Worm (Caenorhabditis elegans) whole organism, L2 larva: ENCODE measurements around the gene clec-265.

ENCODE experiments used
- C34F6.9 ChIP-seq: fragments of 150-350 bp; optimal IDR thresholded peaks from 2 replicates; lab custom pipeline; 2014; ENCODE audit warnings: missing biosample characterization, missing genetic modification characterization
- F13H6.1 ChIP-seq: sonication (generic microtip); optimal IDR thresholded peaks from 2 replicates; lab custom pipeline; 2016; ENCODE audit warnings: missing genetic modification characterization, missing compliant biosample characterization
- R02D3.7 ChIP-seq: fragments of 150-350 bp; optimal IDR thresholded peaks from 2 replicates; lab custom pipeline; 2014; ENCODE audit warnings: missing biosample characterization, missing genetic modification characterization
- alr-1 ChIP-seq: fragments of 150-350 bp; optimal IDR thresholded peaks from 2 replicates; lab custom pipeline; 2014; ENCODE audit warnings: missing biosample characterization, missing genetic modification characterization
- aly-2 ChIP-seq: fragments of 150-350 bp; optimal IDR thresholded peaks from 2 replicates; lab custom pipeline; 2014; ENCODE audit warnings: missing biosample characterization, missing genetic modification characterization
- ama-1 ChIP-seq: fragments of 150-350 bp; optimal IDR thresholded peaks from 2 replicates; lab custom pipeline; 2018; ENCODE audit warnings: inconsistent platforms
- blmp-1 ChIP-seq: sonication (generic microtip); optimal IDR thresholded peaks from 2 replicates; lab custom pipeline; 2017; ENCODE audit warnings: missing genetic modification characterization, mild to moderate bottlenecking, missing compliant biosample characterization, antibody characterized with exemption, moderate library complexity; ENCODE audit not compliant: insufficient read depth
- ceh-16 ChIP-seq: fragments of 150-350 bp; optimal IDR thresholded peaks from 2 replicates; lab custom pipeline; 2014; ENCODE audit warnings: missing biosample characterization, missing genetic modification characterization
- ceh-82 ChIP-seq: fragments of 150-350 bp; optimal IDR thresholded peaks from 2 replicates; lab custom pipeline; 2014; ENCODE audit warnings: missing biosample characterization, missing genetic modification characterization
- crh-2 ChIP-seq: sonication (generic microtip); optimal IDR thresholded peaks from 2 replicates; lab custom pipeline; 2017; ENCODE audit warnings: missing biosample characterization, missing genetic modification characterization
- elt-1 ChIP-seq: fragments of 150-350 bp; optimal IDR thresholded peaks from 2 replicates; lab custom pipeline; 2014; ENCODE audit warnings: missing biosample characterization, missing genetic modification characterization
- elt-3 ChIP-seq: sonication (generic microtip); optimal IDR thresholded peaks from 2 replicates; lab custom pipeline; 2017; ENCODE audit warnings: missing biosample characterization, missing genetic modification characterization
- fos-1 ChIP-seq: fragments of 150-350 bp; optimal IDR thresholded peaks from 2 replicates; lab custom pipeline; 2014; ENCODE audit warnings: missing biosample characterization, missing genetic modification characterization
- gmeb-1 ChIP-seq: fragments of 150-350 bp; optimal IDR thresholded peaks from 2 replicates; lab custom pipeline; 2014; ENCODE audit warnings: missing biosample characterization, missing genetic modification characterization
- lin-11 ChIP-seq: fragments of 150-350 bp; sonication (generic microtip); optimal IDR thresholded peaks from 2 replicates; lab custom pipeline; 2014; ENCODE audit warnings: missing biosample characterization, missing genetic modification characterization, inconsistent platforms, mixed read lengths
- lin-13 ChIP-seq: fragments of 150-350 bp; optimal IDR thresholded peaks from 2 replicates; lab custom pipeline; 2014; ENCODE audit warnings: missing biosample characterization, missing genetic modification reagents, missing genetic modification characterization
- lsy-2 ChIP-seq, 2 experiments: fragments of 150-350 bp in 1 of 2; sonication (generic microtip) in 1 of 2; optimal IDR thresholded peaks; 2 replicates each; lab custom pipeline; 2014 to 2017; ENCODE audit warnings: missing biosample characterization in 2 of 2, missing genetic modification characterization in 2 of 2
- mab-5 ChIP-seq: fragments of 150-350 bp; optimal IDR thresholded peaks from 2 replicates; lab custom pipeline; 2014; ENCODE audit warnings: missing biosample characterization, missing genetic modification characterization
- mbf-1 ChIP-seq: sonication (generic microtip); optimal IDR thresholded peaks from 2 replicates; lab custom pipeline; 2017; ENCODE audit warnings: missing biosample characterization, missing genetic modification characterization
- mdl-1 ChIP-seq, 2 experiments: fragments of 150-350 bp in 1 of 2; sonication (generic microtip) in 1 of 2; optimal IDR thresholded peaks; 2 replicates each; lab custom pipeline; 2017; ENCODE audit warnings: missing biosample characterization in 2 of 2, missing genetic modification characterization in 2 of 2
- nhr-10 ChIP-seq: sonication (generic microtip); optimal IDR thresholded peaks from 2 replicates; lab custom pipeline; 2017; ENCODE audit warnings: missing biosample characterization, missing genetic modification characterization
- nhr-11 ChIP-seq: fragments of 150-350 bp; optimal IDR thresholded peaks from 2 replicates; lab custom pipeline; 2014; ENCODE audit warnings: missing biosample characterization, missing genetic modification characterization
- nhr-12 ChIP-seq: fragments of 150-350 bp; optimal IDR thresholded peaks from 2 replicates; lab custom pipeline; 2014; ENCODE audit warnings: missing biosample characterization, missing genetic modification characterization
- nhr-129 ChIP-seq: fragments of 150-350 bp; optimal IDR thresholded peaks from 2 replicates; lab custom pipeline; 2014; ENCODE audit warnings: missing biosample characterization, missing genetic modification characterization
- nhr-21 ChIP-seq: fragments of 150-350 bp; optimal IDR thresholded peaks from 2 replicates; lab custom pipeline; 2014; ENCODE audit warnings: missing biosample characterization, missing genetic modification characterization
- nhr-23 ChIP-seq: fragments of 150-350 bp; optimal IDR thresholded peaks from 2 replicates; lab custom pipeline; 2014; ENCODE audit warnings: missing biosample characterization, missing genetic modification reagents, missing genetic modification characterization
- nhr-237 ChIP-seq: fragments of 150-350 bp; optimal IDR thresholded peaks from 2 replicates; lab custom pipeline; 2014; ENCODE audit warnings: missing biosample characterization, missing genetic modification characterization
- nhr-25 ChIP-seq: fragments of 150-350 bp; sonication (generic microtip); optimal IDR thresholded peaks from 3 replicates; lab custom pipeline; 2014; ENCODE audit warnings: missing biosample characterization, missing genetic modification characterization
- nhr-6 ChIP-seq: fragments of 150-350 bp; optimal IDR thresholded peaks from 2 replicates; lab custom pipeline; 2014; ENCODE audit warnings: missing biosample characterization, missing genetic modification characterization
- nhr-77 ChIP-seq: fragments of 150-350 bp; optimal IDR thresholded peaks from 2 replicates; lab custom pipeline; 2014; ENCODE audit warnings: missing biosample characterization, missing genetic modification characterization
- sem-4 ChIP-seq: fragments of 150-350 bp; optimal IDR thresholded peaks from 2 replicates; lab custom pipeline; 2014; ENCODE audit warnings: missing biosample characterization, missing genetic modification reagents, missing genetic modification characterization
- skn-1 ChIP-seq: sonication (generic microtip); optimal IDR thresholded peaks from 2 replicates; lab custom pipeline; 2017; ENCODE audit warnings: missing biosample characterization, missing genetic modification characterization
- sma-3 ChIP-seq: sonication (generic microtip); optimal IDR thresholded peaks from 2 replicates; lab custom pipeline; 2016; ENCODE audit warnings: missing genetic modification reagents, missing genetic modification characterization, missing compliant biosample characterization
- sma-9 ChIP-seq, 2 experiments: fragments of 150-350 bp in 1 of 2; sonication (generic microtip) in 1 of 2; optimal IDR thresholded peaks; 2 replicates each; lab custom pipeline; 2014 to 2016; ENCODE audit warnings: missing genetic modification characterization in 2 of 2, mild to moderate bottlenecking in 1 of 2, missing biosample characterization in 1 of 2, missing compliant biosample characterization in 1 of 2, missing genetic modification reagents in 1 of 2, moderate library complexity in 1 of 2
- snpc-4 ChIP-seq: fragments of 150-350 bp; optimal IDR thresholded peaks from 2 replicates; lab custom pipeline; 2014; ENCODE audit warnings: missing biosample characterization, missing genetic modification characterization
- unc-39 ChIP-seq: fragments of 150-350 bp; optimal IDR thresholded peaks from 2 replicates; lab custom pipeline; 2014; ENCODE audit warnings: missing biosample characterization, missing genetic modification characterization
- unc-62 ChIP-seq: fragments of 150-350 bp; optimal IDR thresholded peaks from 2 replicates; lab custom pipeline; 2014; ENCODE audit warnings: missing biosample characterization, missing genetic modification reagents, missing genetic modification characterization
- zag-1 ChIP-seq: fragments of 150-350 bp; optimal IDR thresholded peaks from 2 replicates; lab custom pipeline; 2014; ENCODE audit warnings: missing biosample characterization, missing genetic modification characterization
- ztf-1 ChIP-seq: fragments of 200-800 bp; sonication (Bioruptor generic); conservative IDR thresholded peaks from 2 replicates; pipeline ENCODE4 v1.3.6; 2022; ENCODE audit warnings: missing genetic modification characterization, missing compliant biosample characterization
- ztf-11 ChIP-seq: sonication (generic microtip); optimal IDR thresholded peaks from 2 replicates; lab custom pipeline; 2017; ENCODE audit warnings: missing biosample characterization, missing genetic modification characterization

The clec-265 gene

DNA sequence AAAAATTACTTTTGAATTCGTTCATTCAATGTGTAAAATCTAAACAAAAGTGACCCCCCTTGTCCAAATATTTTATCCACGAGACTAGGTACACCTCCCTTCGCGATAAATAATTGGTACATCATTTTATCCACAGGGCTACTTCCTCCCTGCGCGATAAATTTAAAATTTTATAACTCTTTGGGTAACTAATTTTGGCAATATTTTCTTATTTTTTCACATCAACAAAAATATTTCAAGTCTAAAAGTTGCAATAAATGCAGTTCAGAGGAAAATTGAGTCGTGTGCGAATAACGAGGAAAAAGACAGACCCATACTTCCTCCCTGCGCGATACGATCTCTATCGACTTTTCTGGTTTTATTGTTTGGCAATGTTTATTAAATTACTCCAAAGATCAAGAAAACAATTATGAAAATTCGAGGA lies 34.6 kb upstream of the clec-265 start (continued):
- TF ChIP-seq mbf-1 (tag; lab: Kevin White, UChicago), result peak; percentile 84
- TF ChIP-seq ama-1 (lab: Kevin White, UChicago), result no peak
- peak; percentile 98 for TF ChIP-seq nhr-237
- peak; percentile 68 for TF ChIP-seq nhr-12 (tag; lab: Kevin White, UChicago)
- TF ChIP-seq sem-4, result peak; percentile 98
- TF ChIP-seq sma-3 (GFP tag; lab: Kevin White, UChicago), result peak; percentile 98
- peak; percentile 77 for TF ChIP-seq alr-1
- peak; percentile 99 for TF ChIP-seq F13H6.1 (tag; lab: Kevin White, UChicago)
- TF ChIP-seq mdl-1 (tag; optimal IDR thresholded peaks at IDR 0.05; lab: Kevin White, UChicago), result peak; percentile 89 to 96
- TF ChIP-seq nhr-10, result peak; percentile 98
- TF ChIP-seq lsy-2 (tag; optimal IDR thresholded peaks at IDR 0.05; lab: Kevin White, UChicago), result peak; percentile 96 to 98
- peak; percentile 99 for TF ChIP-seq nhr-129 (tag; lab: Kevin White, UChicago)
- peak; percentile 65 for TF ChIP-seq aly-2 (tag; lab: Kevin White, UChicago)
- TF ChIP-seq mab-5 (tag; lab: Kevin White, UChicago), result peak; percentile 98
- TF ChIP-seq nhr-77, result peak; percentile 98
- peak; percentile 99 for TF ChIP-seq C34F6.9 (tag; lab: Kevin White, UChicago)
- TF ChIP-seq ceh-16 (tag; lab: Kevin White, UChicago), result peak; percentile 88
- TF ChIP-seq blmp-1, result peak; percentile 75
- peak; percentile 100 for TF ChIP-seq crh-2 (tag; lab: Kevin White, UChicago)
- TF ChIP-seq, all 48 proteins: peak for 44

DNA sequence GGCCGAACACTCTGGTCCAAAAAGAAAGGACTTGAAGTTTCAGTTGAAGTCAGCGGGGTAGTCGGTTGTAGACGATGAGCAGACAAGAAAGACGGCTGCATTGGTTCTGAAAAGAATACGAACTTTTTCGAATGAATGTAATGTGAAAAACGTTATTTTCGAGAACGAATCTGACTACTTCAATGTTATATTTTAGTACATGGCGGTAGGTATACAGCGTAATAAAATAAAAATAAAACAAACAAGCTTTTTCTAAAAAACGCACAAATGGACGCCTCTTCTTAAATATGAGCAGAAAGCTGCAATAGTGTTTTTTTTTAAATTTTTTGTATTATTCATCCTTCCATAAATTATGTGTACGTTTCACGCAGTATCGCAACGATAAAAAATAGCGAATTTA lies 31.9 kb upstream of the clec-265 start, which contains the start of gene Y41G9A.17:
Gene Y41G9A.17 (minus strand): TSS at position 101 of the 400 bp plus-strand sequence.
- TF ChIP-seq gmeb-1 (tag; lab: Kevin White, UChicago), result no peak
- TF ChIP-seq lin-11, result no peak
- TF ChIP-seq nhr-237, result no peak
- TF ChIP-seq F13H6.1 (tag; lab: Kevin White, UChicago), result no peak
- TF ChIP-seq snpc-4 (tag; lab: Kevin White, UChicago), result no peak
- TF ChIP-seq R02D3.7 (tag; lab: Kevin White, UChicago), result no peak
- TF ChIP-seq sem-4, result no peak
- TF ChIP-seq lin-13 (GFP tag; lab: Kevin White, UChicago), result no peak
- TF ChIP-seq nhr-21 (tag; lab: Kevin White, UChicago), result no peak
- TF ChIP-seq nhr-25 (tag; lab: Kevin White, UChicago), result no peak
- TF ChIP-seq ceh-82 (tag; lab: Kevin White, UChicago), result no peak
- TF ChIP-seq nhr-10, result no peak
- TF ChIP-seq nhr-11 (tag; lab: Kevin White, UChicago), result no peak

ce11 chrX:3003703-3004102 lies 27.9 kb upstream of the clec-265 start, which contains the start of gene Y41G9A.6:
Y41G9A.6 (minus strand) TSS chrX:3003803.
- TF ChIP-seq elt-3 (tag; lab: Kevin White, UChicago) (no peak), lin-13 (GFP tag; lab: Kevin White, UChicago) (no peak), blmp-1 (no peak), nhr-6 (tag; lab: Kevin White, UChicago) (no peak), skn-1 (tag; lab: Kevin White, UChicago) (no peak), elt-1 (tag; lab: Kevin White, UChicago) (no peak), lsy-2 (tag; optimal IDR thresholded peaks at IDR 0.05; lab: Kevin White, UChicago) (no peak), nhr-77 (no peak), nhr-23 (tag; lab: Kevin White, UChicago) (no peak), ceh-16 (tag; lab: Kevin White, UChicago) (no peak), sma-9 (GFP tag; optimal IDR thresholded peaks at IDR 0.05; lab: Kevin White, UChicago) (no peak), sma-9 (tag; optimal IDR thresholded peaks at IDR 0.05; lab: Kevin White, UChicago) (no peak), aly-2 (tag; lab: Kevin White, UChicago) (no peak), unc-62 (GFP tag; lab: Kevin White, UChicago) (no peak), ceh-82 (tag; lab: Kevin White, UChicago) (no peak)
- TF ChIP-seq, all 48 proteins: peak for 0

ce11 chrX:3009190-3009589 lies 22.4 kb upstream of the clec-265 start, which contains the start of gene Y48D7A.1:
Y48D7A.1 (plus strand) TSS chrX:3009490.
- TF ChIP-seq nhr-21 (tag; lab: Kevin White, UChicago), result no peak
- no peak for TF ChIP-seq ztf-1 (GFP tag; lab: Robert Waterston, UW)
- TF ChIP-seq sma-9 (GFP tag; optimal IDR thresholded peaks at IDR 0.05; lab: Kevin White, UChicago), result no peak
- no peak for TF ChIP-seq sma-9 (tag; optimal IDR thresholded peaks at IDR 0.05; lab: Kevin White, UChicago)
- no peak for TF ChIP-seq ztf-11
- no peak for TF ChIP-seq F13H6.1 (tag; lab: Kevin White, UChicago)
- TF ChIP-seq nhr-6 (tag; lab: Kevin White, UChicago), result no peak
- no peak for TF ChIP-seq ceh-16 (tag; lab: Kevin White, UChicago)
- no peak for TF ChIP-seq lin-11
- no peak for TF ChIP-seq nhr-129 (tag; lab: Kevin White, UChicago)
- TF ChIP-seq zag-1 (tag; lab: Kevin White, UChicago), result no peak
- TF ChIP-seq lin-13 (GFP tag; lab: Kevin White, UChicago), result no peak
- no peak for TF ChIP-seq unc-39 (tag; lab: Kevin White, UChicago)
- no peak for TF ChIP-seq fos-1 (tag; lab: Kevin White, UChicago)
